Worm (Caenorhabditis elegans): ENCODE measurements around the gene set-16.

The set-16 gene

DNA sequence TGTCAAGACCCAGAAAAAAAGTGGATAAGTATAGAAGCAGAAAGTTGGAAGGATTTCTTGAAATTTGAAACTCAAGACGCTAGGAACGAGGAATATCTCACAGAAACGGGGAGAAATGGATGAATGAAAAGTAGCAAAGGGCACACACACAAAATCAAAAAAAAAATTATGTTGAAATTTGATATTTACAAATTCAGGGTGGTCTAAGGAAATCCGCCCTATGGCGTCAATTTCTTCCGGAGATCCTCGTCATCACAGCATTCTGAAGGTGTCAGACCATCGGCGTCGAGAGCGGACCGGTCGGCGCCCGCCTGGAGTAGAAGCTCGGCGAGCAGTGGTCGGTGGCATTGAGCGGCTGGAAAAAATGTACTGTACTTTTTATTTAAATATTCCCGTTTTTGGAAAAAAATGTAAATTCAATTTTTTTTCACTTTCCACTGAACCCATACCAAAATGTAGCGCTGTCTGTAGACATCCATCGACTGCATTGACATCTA, 3.7 kb upstream of the set-16 start:
- TF ChIP-seq tbx-11 (GFP tag; IDR thresholded peaks at IDR 0.05) (no peak), pes-1 (GFP tag; IDR thresholded peaks at IDR 0.05) (no peak), hmg-4 (GFP tag; optimal IDR thresholded peaks at IDR 0.05) (no peak), ets-7 (tag; optimal IDR thresholded peaks at IDR 0.05) (no peak), ceh-13 (GFP tag; optimal IDR thresholded peaks at IDR 0.05) (no peak), B0310.2 (tag; optimal IDR thresholded peaks at IDR 0.05) (no peak), flt-1 (GFP tag; IDR thresholded peaks at IDR 0.05) (no peak), tbx-37 (GFP tag; conservative IDR thresholded peaks at IDR 0.05) (no peak), hnd-1 (tag; optimal IDR thresholded peaks at IDR 0.05) (no peak)

DNA sequence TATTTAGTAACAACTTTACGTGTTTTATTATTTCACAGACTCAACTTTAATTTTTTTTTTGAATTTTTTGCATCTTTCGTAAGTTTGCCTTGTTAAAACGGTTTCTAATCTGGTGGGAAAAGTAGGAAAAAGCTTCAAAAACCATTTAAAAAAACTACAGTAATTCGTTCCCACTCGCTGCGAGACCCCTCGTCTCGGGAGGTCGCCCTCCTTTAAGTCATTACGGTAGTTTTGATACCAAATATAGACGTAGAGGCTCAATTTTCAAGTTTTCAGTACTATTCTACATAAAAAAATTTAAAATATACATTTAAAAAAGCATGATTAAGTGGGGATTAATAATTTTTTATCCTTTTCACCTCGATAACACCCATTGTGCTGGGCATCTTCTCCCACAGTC, 2.8 kb upstream of the set-16 start:
- TF ChIP-seq hnd-1 (tag; optimal IDR thresholded peaks at IDR 0.05) (no peak), hmg-4 (GFP tag; optimal IDR thresholded peaks at IDR 0.05) (no peak), B0310.2 (tag; optimal IDR thresholded peaks at IDR 0.05) (no peak), tbx-11 (GFP tag; IDR thresholded peaks at IDR 0.05) (no peak), tbx-37 (GFP tag; conservative IDR thresholded peaks at IDR 0.05) (no peak)

DNA sequence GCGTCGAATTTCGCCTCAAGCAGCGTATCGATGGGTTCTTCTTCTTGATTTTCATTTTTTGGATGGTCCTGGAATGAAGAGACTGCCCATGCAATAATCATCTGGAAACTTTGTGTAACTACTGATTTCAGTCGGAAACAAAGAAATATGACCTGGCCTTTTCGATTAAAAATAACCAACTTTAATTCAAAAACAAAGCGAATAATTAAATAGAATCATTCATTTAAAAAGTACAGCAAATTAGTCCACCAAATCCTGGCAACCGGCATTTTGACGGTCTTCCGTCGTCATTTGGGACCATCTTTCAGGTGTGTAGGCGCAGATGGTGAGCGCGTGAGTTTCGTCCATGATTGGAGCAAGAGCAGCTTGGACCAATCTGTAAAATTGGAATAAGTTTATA, 2.1 kb upstream of the set-16 start, which contains the start of gene acbp-5:
TSS of gene acbp-5 (minus strand) at position 101 of the 400 bp plus-strand sequence.
- TF ChIP-seq ama-1 (optimal IDR thresholded peaks at IDR 0.05) (no peak), pes-1 (GFP tag; IDR thresholded peaks at IDR 0.05) (no peak), B0310.2 (tag; optimal IDR thresholded peaks at IDR 0.05) (no peak), hmg-4 (GFP tag; optimal IDR thresholded peaks at IDR 0.05) (no peak), ceh-36 (tag; optimal IDR thresholded peaks at IDR 0.05) (no peak), scrt-1 (GFP tag; IDR thresholded peaks at IDR 0.05) (no peak), F13C5.2 (tag; optimal IDR thresholded peaks at IDR 0.05) (no peak), tbx-37 (GFP tag; conservative IDR thresholded peaks at IDR 0.05) (no peak), ceh-13 (GFP tag; optimal IDR thresholded peaks at IDR 0.05) (no peak), ets-7 (tag; optimal IDR thresholded peaks at IDR 0.05) (no peak)

DNA sequence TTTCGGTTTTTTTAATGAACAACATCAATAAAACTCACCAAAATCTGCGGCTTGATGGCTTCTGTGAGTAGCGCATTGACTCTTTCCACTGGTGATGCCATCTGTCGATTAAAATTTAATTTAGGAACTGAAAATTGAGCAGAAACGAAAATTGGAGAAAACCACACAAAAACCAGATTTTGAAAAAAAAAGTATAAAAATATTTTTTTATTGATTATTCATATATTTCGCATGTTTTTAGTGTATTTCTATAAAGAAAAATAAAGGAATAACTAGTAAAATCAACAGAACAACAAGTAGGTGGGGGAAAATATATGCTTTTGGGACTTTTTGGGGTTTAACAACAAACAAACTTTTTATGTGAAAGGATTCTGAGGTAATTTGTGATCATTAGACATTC, 1.5 kb upstream of the set-16 start, which contains the start of gene T12D8.10:
TSS of gene T12D8.10 (minus strand) at position 101 of the 400 bp plus-strand sequence.
- no peak for TF ChIP-seq tra-4 (tag; optimal IDR thresholded peaks at IDR 0.05)
- no peak for TF ChIP-seq B0310.2 (tag; optimal IDR thresholded peaks at IDR 0.05)
- no peak for TF ChIP-seq tbx-11 (GFP tag; IDR thresholded peaks at IDR 0.05)
- no peak for TF ChIP-seq pes-1 (GFP tag; IDR thresholded peaks at IDR 0.05)
- no peak for TF ChIP-seq ets-7 (tag; optimal IDR thresholded peaks at IDR 0.05)
- TF ChIP-seq sea-1 (GFP tag; conservative IDR thresholded peaks at IDR 0.05): no peak
- TF ChIP-seq flt-1 (GFP tag; IDR thresholded peaks at IDR 0.05): no peak
- TF ChIP-seq hnd-1 (tag; optimal IDR thresholded peaks at IDR 0.05): no peak
- no peak for TF ChIP-seq ceh-36 (tag; optimal IDR thresholded peaks at IDR 0.05)
- no peak for TF ChIP-seq hmg-4 (GFP tag; optimal IDR thresholded peaks at IDR 0.05)
- TF ChIP-seq scrt-1 (GFP tag; IDR thresholded peaks at IDR 0.05): no peak
- no peak for TF ChIP-seq tbx-37 (GFP tag; conservative IDR thresholded peaks at IDR 0.05)
- TF ChIP-seq ceh-13 (GFP tag; optimal IDR thresholded peaks at IDR 0.05): no peak
- TF ChIP-seq hmbx-1 (tag; optimal IDR thresholded peaks at IDR 0.05): no peak
- TF ChIP-seq F13C5.2 (tag; optimal IDR thresholded peaks at IDR 0.05): no peak
- TF ChIP-seq aly-1 (tag; optimal IDR thresholded peaks at IDR 0.05): no peak
- no peak for TF ChIP-seq ama-1 (optimal IDR thresholded peaks at IDR 0.05)

DNA sequence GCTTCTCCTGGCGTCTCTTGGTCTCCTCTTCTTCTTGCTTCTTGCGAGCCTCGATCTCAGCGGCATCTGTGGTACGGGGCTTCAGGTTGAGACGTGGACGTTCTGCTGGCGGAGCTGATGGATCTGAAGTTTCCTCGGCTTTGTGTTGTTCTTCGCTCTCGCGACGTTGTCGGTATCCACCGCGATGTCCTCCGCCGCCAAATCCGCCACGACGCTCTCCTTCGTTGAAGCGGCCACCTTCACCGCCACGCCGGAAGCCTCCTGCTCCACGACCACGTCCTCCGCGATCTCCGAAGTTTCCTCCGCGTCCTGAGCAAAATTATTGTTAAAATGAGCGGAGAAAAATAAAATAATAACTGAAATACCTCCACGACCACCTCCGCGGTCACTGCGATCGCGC, 940 bp upstream of the set-16 start:
- TF ChIP-seq ama-1 (optimal IDR thresholded peaks at IDR 0.05) (no peak), F13C5.2 (tag; optimal IDR thresholded peaks at IDR 0.05) (no peak), aly-1 (tag; optimal IDR thresholded peaks at IDR 0.05) (no peak), flt-1 (GFP tag; IDR thresholded peaks at IDR 0.05) (no peak), tra-4 (tag; optimal IDR thresholded peaks at IDR 0.05) (no peak), ceh-13 (GFP tag; optimal IDR thresholded peaks at IDR 0.05) (no peak), B0310.2 (tag; optimal IDR thresholded peaks at IDR 0.05) (no peak), ets-7 (tag; optimal IDR thresholded peaks at IDR 0.05) (no peak), pes-1 (GFP tag; IDR thresholded peaks at IDR 0.05) (no peak), tbx-11 (GFP tag; IDR thresholded peaks at IDR 0.05) (no peak), hmbx-1 (tag; optimal IDR thresholded peaks at IDR 0.05) (no peak), tbx-37 (GFP tag; conservative IDR thresholded peaks at IDR 0.05) (no peak), hmg-4 (GFP tag; optimal IDR thresholded peaks at IDR 0.05) (no peak), ceh-36 (tag; optimal IDR thresholded peaks at IDR 0.05) (no peak), scrt-1 (GFP tag; IDR thresholded peaks at IDR 0.05) (no peak), sea-1 (GFP tag; conservative IDR thresholded peaks at IDR 0.05) (no peak)

DNA sequence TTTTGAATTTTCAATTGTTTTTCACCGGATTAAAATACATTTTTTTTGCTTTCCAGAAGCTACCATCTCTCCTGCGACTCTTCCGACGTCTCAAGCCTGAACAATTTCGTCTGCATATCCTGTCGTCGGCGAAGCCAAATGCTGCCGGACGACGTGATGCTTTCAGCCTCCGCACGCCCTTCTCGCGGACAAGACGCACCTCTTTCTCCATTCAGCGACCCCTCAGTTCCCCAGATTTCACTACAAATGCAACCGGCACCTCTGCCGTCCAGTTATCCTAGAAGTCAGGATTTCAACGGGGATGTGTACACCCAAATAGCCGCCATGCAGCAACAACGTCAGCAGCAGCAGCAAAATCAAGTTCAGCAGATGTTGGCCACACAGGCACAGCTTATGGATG, 563 bp downstream of the set-16 start:
- TF ChIP-seq scrt-1 (GFP tag; IDR thresholded peaks at IDR 0.05) (no peak), aly-1 (tag; optimal IDR thresholded peaks at IDR 0.05) (peak; percentile 7), F13C5.2 (tag; optimal IDR thresholded peaks at IDR 0.05) (no peak), tra-4 (tag; optimal IDR thresholded peaks at IDR 0.05) (no peak), hmg-4 (GFP tag; optimal IDR thresholded peaks at IDR 0.05) (no peak), flt-1 (GFP tag; IDR thresholded peaks at IDR 0.05) (no peak), tbx-11 (GFP tag; IDR thresholded peaks at IDR 0.05) (no peak)

DNA sequence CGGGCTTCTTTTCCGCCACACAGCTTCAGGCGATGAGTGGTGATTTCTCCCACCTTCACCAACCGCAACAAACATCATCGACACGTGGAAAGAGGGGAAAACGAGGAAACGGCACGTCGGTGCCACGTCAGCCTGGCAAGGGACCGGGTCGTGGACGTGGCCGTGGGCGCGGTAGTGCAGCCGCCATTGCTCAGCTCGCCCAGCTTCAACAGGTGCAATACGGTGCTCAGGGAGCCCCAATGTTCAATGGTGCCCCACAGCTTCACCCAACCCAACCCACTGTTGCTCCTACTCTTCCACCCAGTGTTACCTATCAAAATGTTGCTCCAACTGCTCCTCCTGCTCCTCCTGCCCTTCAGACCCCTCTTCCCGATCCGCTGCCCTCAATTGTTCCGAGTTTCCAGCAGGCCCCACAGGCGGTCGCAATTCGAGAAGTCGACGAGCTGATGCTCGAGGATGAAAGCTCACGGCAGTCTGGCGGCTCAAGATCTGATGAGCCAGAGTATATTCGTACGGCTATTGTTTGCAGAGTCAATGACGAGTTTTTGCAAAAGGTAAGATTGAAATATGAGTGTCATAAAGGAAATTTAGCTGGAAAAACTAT, 2.3 kb downstream of the set-16 start:
- TF ChIP-seq hmg-4 (GFP tag; optimal IDR thresholded peaks at IDR 0.05): no peak
- TF ChIP-seq scrt-1 (GFP tag; IDR thresholded peaks at IDR 0.05): 0 out of 2 replicates have a peak, but pooled peaks have one; percentile 7
- no peak for TF ChIP-seq flt-1 (GFP tag; IDR thresholded peaks at IDR 0.05)
- no peak for TF ChIP-seq tra-4 (tag; optimal IDR thresholded peaks at IDR 0.05)
- TF ChIP-seq hnd-1 (tag; optimal IDR thresholded peaks at IDR 0.05): no peak
- TF ChIP-seq hmbx-1 (tag; optimal IDR thresholded peaks at IDR 0.05): no peak
- no peak for TF ChIP-seq F13C5.2 (tag; optimal IDR thresholded peaks at IDR 0.05)

DNA sequence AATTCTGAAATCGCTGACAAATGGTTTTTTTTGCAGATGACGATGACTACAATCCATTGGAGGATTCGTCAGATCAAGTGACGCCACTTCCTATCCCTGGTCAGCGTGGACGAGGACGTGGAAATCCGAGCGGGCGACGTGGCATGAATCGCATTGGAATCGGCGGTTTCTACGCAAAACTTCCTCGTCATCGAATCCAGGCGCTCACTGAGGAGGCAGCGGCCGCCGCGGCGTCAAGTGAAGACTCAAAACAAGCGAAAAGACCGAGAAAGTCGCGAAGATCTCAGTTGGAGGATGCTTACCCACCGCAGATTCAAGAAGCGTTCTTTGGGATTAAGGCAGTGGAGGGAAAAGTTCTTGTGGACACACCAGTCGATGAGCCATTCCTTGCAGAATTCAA, 4.8 kb downstream of the set-16 start:
- TF ChIP-seq hmg-4 (GFP tag; optimal IDR thresholded peaks at IDR 0.05) (no peak), tbx-11 (GFP tag; IDR thresholded peaks at IDR 0.05) (0 out of 2 replicates have a peak, but pooled peaks have one; percentile 22)

All from whole organism, early embryonic.